Fruit fly (Drosophila melanogaster): ENCODE data around the gene CG32189.
"Not testable (repeated sequence)": the region's sequence is repeated elsewhere in the genome, so short reads cannot be mapped to it uniquely, and the experiment has no call there.

Gene CG32189

DNA sequence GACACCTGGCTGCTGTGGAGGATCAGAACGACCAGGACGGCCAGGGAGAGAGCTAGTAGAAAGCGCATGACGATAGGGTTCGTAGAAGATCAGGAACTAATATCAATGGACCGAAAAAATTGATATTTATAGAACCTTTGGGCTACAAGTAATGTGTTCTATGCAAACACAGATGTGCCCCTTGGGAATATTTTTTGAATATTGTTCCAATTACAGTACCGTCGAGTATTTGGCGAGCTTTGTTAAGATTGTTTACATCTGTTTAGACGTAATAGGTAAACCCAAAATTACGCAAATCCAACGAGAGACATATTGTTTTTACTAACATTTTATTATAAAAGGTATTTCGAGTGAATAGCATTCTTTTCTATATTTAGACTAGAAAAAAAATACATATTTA, at the start of gene CG32189:
CG32189 (minus strand) TSS at position 101 of the 400 bp plus-strand sequence.
- TF ChIP-seq CG8478 (optimal IDR thresholded peaks at IDR 0.05) (no peak), CTCF (optimal IDR thresholded peaks at IDR 0.05) (no peak)

DNA sequence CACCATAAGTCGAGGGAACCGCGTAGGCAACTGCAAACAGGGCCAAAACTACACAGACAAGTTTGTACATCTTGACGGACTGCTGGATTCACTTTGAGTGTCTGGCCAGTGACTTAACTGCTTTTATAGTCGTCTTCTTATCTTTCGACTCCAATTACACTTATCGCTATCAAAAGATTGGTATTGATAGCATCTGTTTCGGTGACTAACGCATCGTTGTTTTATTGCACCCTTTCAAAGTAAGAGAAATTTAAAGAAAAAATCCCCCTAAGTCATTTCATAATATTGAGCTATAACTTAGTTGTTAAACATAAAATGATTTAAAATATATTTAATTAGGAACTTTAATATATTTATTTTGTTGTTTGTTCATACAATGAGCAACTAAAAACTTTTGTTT, 49.3 kb upstream of the CG32189 start, which contains the start of gene CG5506:
CG5506 (minus strand) TSS at position 101 of the 400 bp plus-strand sequence.
- TF ChIP-seq CTCF (optimal IDR thresholded peaks at IDR 0.05) (no peak), CG8478 (optimal IDR thresholded peaks at IDR 0.05) (no peak)

dm6 chr3L:17878781-17879360, 43.9 kb upstream of the CG32189 start, which contains the start of gene CG7408:
Gene CG7408 (plus strand): TSS chr3L:17879096.
- TF ChIP-seq CTCF (optimal IDR thresholded peaks at IDR 0.05): no peak
- no peak for TF ChIP-seq CG8478 (optimal IDR thresholded peaks at IDR 0.05)

dm6 chr3L:17858174-17858573, 23.2 kb upstream of the CG32189 start, which contains the start of gene CG34002:
Gene CG34002 (plus strand): TSS chr3L:17858474.
- not testable (repeated sequence) for TF ChIP-seq CTCF, CG8478 (optimal IDR thresholded peaks at IDR 0.05)

- TF ChIP-seq CG8478 (optimal IDR thresholded peaks at IDR 0.05) (no peak), CTCF (optimal IDR thresholded peaks at IDR 0.05) (no peak)
Measured at dm6 chr3L:17856655-17857479, 21.9 kb upstream of the CG32189 start, which contains the start of gene CG5535. Gene CG5535 (minus strand): TSS chr3L:17856794.

DNA sequence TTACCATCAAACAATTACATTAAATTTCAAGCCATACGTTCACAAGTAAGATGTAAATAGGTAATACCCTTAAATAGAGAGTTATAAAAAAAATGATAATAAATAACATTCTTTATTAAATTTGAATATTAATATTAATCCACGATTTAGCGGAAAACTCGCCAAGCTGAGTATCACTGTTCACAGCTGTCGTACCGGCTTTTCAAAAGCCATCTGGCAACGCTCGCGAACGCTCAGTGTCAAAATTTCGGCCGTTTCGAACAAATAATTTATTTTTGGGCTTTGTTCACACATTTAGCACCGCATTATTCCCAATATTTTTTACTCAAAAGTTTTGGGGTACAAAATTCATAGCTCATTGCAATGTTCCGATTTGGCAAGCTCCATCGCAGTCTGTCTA, 14.5 kb upstream of the CG32189 start, which contains the start of gene TrpRS-m:
TrpRS-m (plus strand) TSS at position 211 of the 400 bp plus-strand sequence.
- no peak for TF ChIP-seq CTCF (optimal IDR thresholded peaks at IDR 0.05)
- no peak for TF ChIP-seq CG8478 (optimal IDR thresholded peaks at IDR 0.05)

dm6 chr3L:17846982-17847355, 12.0 kb upstream of the CG32189 start:
- TF ChIP-seq CG8478 (optimal IDR thresholded peaks at IDR 0.05) (no peak), CTCF (optimal IDR thresholded peaks at IDR 0.05) (no peak)

DNA sequence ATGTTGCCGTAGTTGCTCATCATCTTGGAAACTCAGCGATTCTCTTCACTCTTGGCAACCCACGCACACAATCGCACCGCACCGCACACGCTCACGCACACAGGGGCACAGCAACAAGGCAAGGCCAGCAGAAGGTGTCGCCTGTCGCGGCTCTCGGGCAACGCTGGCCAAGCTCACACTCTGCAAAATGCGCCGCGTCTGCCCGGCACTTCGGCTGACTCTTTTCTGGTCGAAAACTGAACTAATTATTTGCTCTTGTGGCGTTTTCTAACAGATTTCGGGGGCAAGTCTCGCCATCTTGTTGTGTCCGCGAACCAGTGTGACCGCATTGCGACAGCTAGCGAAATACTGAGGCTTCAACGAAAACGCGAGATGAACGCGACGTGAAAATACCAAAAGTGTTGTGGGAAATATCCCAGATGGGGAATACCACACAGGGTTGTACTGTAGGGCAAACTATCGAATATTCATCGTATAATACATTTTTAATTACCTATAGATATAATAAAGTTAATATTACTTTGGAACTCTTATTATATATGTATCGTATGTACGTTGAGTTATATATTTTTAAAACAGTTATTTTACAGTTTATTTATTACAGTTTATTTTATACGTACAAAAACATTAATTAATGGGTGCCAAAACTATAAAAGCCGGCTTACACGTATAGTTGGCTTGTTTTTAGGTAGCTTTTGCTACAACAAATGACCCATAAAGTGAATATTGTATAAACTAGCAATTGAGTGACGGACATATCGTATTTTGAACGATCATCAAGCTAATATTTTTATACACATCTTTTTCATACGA, 11.4 kb upstream of the CG32189 start, which contains the start of the genes MED19 and CG7430:
MED19 (minus strand) TSS at position 333 of the 813 bp plus-strand sequence.
CG7430 (plus strand) TSS at position 748 of the 813 bp plus-strand sequence.
- TF ChIP-seq CTCF (optimal IDR thresholded peaks at IDR 0.05) (peak; percentile 19 to 28), CG8478 (optimal IDR thresholded peaks at IDR 0.05) (no peak)

- no peak for TF ChIP-seq CTCF (optimal IDR thresholded peaks at IDR 0.05)
Measured at dm6 chr3L:17842892-17843703, 8.1 kb upstream of the CG32189 start, which contains the start of gene CG5567. Gene CG5567 (minus strand): TSS chr3L:17843544.

DNA sequence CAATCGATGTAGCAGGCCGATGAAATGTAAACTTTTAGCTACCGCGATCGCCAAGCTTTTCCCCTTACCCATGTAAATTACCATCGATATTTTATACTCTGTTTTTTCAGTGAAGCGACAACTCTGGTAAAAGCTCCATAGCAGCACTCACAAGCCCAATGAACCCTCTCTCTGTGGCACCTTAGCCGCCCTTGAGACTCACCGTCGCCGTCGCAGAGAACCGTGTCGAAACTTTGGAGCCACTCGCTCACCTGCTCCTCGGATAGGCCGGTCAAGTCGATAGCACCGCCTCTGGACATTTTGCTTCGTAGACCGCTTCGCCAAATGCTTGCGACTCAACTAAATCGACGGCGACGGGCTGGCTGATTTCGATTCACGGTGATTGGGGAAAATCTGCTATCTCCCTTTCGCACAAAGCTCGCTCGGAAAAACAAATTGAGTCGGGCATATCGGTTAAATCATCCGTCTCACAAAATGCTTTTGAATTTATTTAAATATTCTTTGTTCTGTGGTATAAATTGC, 6.2 kb upstream of the CG32189 start, which contains the start of gene CG5577:
CG5577 (minus strand) TSS at position 343 of the 522 bp plus-strand sequence.
- TF ChIP-seq CTCF (optimal IDR thresholded peaks at IDR 0.05) (no peak), CG8478 (optimal IDR thresholded peaks at IDR 0.05) (no peak)

DNA sequence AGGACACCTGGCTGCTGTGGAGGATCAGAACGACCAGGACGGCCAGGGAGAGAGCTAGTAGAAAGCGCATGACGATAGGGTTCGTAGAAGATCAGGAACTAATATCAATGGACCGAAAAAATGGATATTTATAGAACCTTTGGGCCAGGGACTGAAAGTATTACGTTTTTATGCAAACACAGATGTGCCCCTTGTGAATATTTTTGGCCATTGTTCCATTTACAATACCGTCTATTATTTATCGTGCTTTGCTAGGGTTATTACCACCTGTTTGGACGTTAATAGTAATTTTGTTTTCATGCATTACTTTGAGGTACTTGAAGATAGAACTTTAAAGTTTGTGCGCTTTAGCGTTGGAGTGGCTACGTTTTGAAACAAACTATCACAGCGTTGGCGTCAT, 1.4 kb downstream of the CG32189 start, which contains the start of gene CG32188:
CG32188 (minus strand) TSS at position 101 of the 400 bp plus-strand sequence.
- no peak for TF ChIP-seq CTCF (optimal IDR thresholded peaks at IDR 0.05)
- TF ChIP-seq CG8478 (optimal IDR thresholded peaks at IDR 0.05): no peak

DNA sequence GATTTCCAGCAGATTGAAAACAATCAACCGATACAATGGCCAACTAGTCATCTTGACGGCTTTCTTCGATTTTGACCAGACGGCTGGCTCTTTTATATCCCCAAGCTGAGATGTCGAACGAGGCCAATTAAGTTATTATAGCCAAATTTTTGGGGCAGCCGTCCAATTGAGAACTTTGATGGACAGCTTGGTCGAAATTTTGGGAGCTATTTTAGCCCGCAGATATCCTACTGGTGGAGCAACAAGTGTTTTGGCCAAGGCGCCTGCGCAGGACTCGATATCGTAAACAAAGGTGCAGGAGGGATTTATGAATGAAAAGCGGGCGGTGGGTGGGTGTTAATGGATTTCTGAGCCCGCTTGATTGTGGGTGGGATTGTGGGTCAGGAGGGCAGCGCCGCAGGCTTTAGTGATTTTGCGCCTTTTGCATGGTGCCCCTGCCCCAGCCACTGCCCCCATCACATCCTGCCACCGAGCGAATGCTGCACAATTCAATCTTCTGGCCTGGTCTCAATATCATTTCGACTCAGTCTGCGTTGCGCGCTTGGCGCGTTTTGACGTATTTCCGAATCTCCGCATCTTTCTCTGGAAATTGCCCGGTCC, 12.1 kb downstream of the CG32189 start, which contains the start of the genes Ir75c and Grd:
Ir75c (minus strand) TSS at position 51 of the 600 bp plus-strand sequence.
Grd (plus strand) TSS at position 550 of the 600 bp plus-strand sequence.
- TF ChIP-seq CG8478 (optimal IDR thresholded peaks at IDR 0.05) (no peak), CTCF (optimal IDR thresholded peaks at IDR 0.05) (no peak)

DNA sequence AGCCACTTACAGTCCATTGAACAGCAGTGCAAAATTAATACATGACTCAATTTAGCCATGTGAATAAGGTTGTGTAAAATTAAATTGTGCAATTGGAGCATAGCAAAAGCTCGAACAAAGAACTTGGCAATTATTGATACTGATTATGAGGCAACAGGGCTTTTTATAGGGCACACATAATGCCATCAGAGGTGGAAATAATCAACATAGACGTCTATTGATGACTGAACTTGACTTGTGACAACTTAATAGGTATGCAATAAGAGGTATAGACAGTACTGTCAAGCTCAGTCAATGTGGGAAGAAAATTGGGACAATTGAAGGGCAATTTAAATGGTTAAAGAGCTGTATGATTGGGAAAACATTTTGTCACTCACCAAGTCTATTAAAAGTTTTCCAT, 14.9 kb downstream of the CG32189 start, which contains the start of gene Ir75b:
Ir75b (minus strand) TSS at position 101 of the 400 bp plus-strand sequence.
- no peak for TF ChIP-seq CTCF (optimal IDR thresholded peaks at IDR 0.05)
- no peak for TF ChIP-seq CG8478 (optimal IDR thresholded peaks at IDR 0.05)
